Worm (Caenorhabditis elegans): ENCODE data around the gene sluh-7.
A peak's percentile ranks its signal among the peaks of the same experiment; 100 is the strongest.

The sluh-7 gene

ce11 chrV:10395173-10395766 is 39.6 kb upstream of the sluh-7 start, which contains the start of the genes col-151 and ugt-1:
TSS of gene col-151 (minus strand) at chrV:10395223.
TSS of gene ugt-1 (plus strand) at chrV:10395663.
- no peak for TF ChIP-seq sea-2 (GFP tag; IDR thresholded peaks at IDR 0.05)
- TF ChIP-seq hmg-1.2 (GFP tag; IDR thresholded peaks at IDR 0.05) = peak; percentile 82
- TF ChIP-seq nhr-80 (tag; optimal IDR thresholded peaks at IDR 0.05) = peak; percentile 48

- TF ChIP-seq ama-1 (optimal IDR thresholded peaks at IDR 0.05) (no peak), ama-1 (GFP tag; optimal IDR thresholded peaks at IDR 0.05) (no peak), repo-1 (tag; optimal IDR thresholded peaks at IDR 0.05) (no peak)
Observed at ce11 chrV:10393708-10394107, 38.1 kb upstream of the sluh-7 start.

- TF ChIP-seq repo-1 (tag; optimal IDR thresholded peaks at IDR 0.05) (no peak), let-607 (tag; optimal IDR thresholded peaks at IDR 0.05) (no peak), ceh-91 (GFP tag; IDR thresholded peaks at IDR 0.05) (no peak)
Observed at ce11 chrV:10388318-10388717, 32.7 kb upstream of the sluh-7 start, which contains the start of gene AC3.5. TSS of gene AC3.5 (plus strand) at chrV:10388527.

- no peak for TF ChIP-seq zfh-2 (GFP tag; conservative IDR thresholded peaks at IDR 0.05)
- TF ChIP-seq ztf-26 (tag; optimal IDR thresholded peaks at IDR 0.05) = no peak
- TF ChIP-seq ceh-79 (tag; optimal IDR thresholded peaks at IDR 0.05) = no peak
- TF ChIP-seq ztf-25 (GFP tag; IDR thresholded peaks at IDR 0.05) = no peak
- TF ChIP-seq lag-1 (GFP tag; IDR thresholded peaks at IDR 0.05) = no peak
- no peak for TF ChIP-seq egrh-3 (GFP tag; IDR thresholded peaks at IDR 0.05)
- TF ChIP-seq aptf-3 (GFP tag; IDR thresholded peaks at IDR 0.05) = no peak
- no peak for TF ChIP-seq dox-1 (GFP tag; IDR thresholded peaks at IDR 0.05)
Observed at ce11 chrV:10387412-10387811, 31.8 kb upstream of the sluh-7 start.

- TF ChIP-seq K12H6.12 (tag; optimal IDR thresholded peaks at IDR 0.05) (no peak), ama-1 (optimal IDR thresholded peaks at IDR 0.05) (no peak), ama-1 (GFP tag; optimal IDR thresholded peaks at IDR 0.05) (no peak), ekl-4 (GFP tag; IDR thresholded peaks at IDR 0.05) (no peak), Y53F4B.3 (GFP tag; IDR thresholded peaks at IDR 0.05) (no peak), rec-8 (tag; optimal IDR thresholded peaks at IDR 0.05) (no peak), nhr-90 (tag; optimal IDR thresholded peaks at IDR 0.05) (no peak), F22D6.2 (tag; optimal IDR thresholded peaks at IDR 0.05) (no peak), nfya-1 (tag; optimal IDR thresholded peaks at IDR 0.05; ENCODE audit: borderline replicate concordance, insufficient read depth) (no peak), dpff-1 (tag; optimal IDR thresholded peaks at IDR 0.05) (no peak), ceh-91 (GFP tag; IDR thresholded peaks at IDR 0.05) (no peak), him-1 (tag; optimal IDR thresholded peaks at IDR 0.05) (no peak), chd-7 (tag; optimal IDR thresholded peaks at IDR 0.05) (no peak), hlh-26 (GFP tag; conservative IDR thresholded peaks at IDR 0.05) (no peak), die-1 (tag; optimal IDR thresholded peaks at IDR 0.05) (no peak), snpc-4 (GFP tag; optimal IDR thresholded peaks at IDR 0.05) (no peak), snpc-4 (tag; optimal IDR thresholded peaks at IDR 0.05) (no peak), Y67H2A.10 (GFP tag; conservative IDR thresholded peaks at IDR 0.05) (no peak)
Observed at ce11 chrV:10383950-10384349, 28.3 kb upstream of the sluh-7 start, which contains the start of gene spe-10. TSS of gene spe-10 (plus strand) at chrV:10384250.

ce11 chrV:10382142-10382541 is 26.5 kb upstream of the sluh-7 start, which contains the start of gene pqn-2:
TSS of gene pqn-2 (plus strand) at chrV:10382442.
- TF ChIP-seq B0035.1 (tag; optimal IDR thresholded peaks at IDR 0.05) (no peak), nhr-120 (GFP tag; IDR thresholded peaks at IDR 0.05) (no peak)

Measured in whole organism, young adult.